Worm (Caenorhabditis elegans) whole organism, L4 larva: ENCODE results near the gene Y71H2AM.25.

Experiments
- D1046.2 ChIP-seq: fragments of 200-800 bp; sonication (Bioruptor generic); IDR thresholded peaks from 2 replicates; pipeline ENCODE4 v1.3.6; 2022; ENCODE audit warnings: missing genetic modification characterization, missing compliant biosample characterization
- F26F4.8 ChIP-seq: fragments of 200-800 bp; sonication (Bioruptor generic); conservative IDR thresholded peaks from 2 replicates; pipeline ENCODE4 v1.3.6; 2022; ENCODE audit warnings: missing genetic modification characterization, missing compliant biosample characterization
- Y105C5A.15 ChIP-seq: fragments of 200-800 bp; sonication (Bioruptor generic); IDR thresholded peaks from 2 replicates; pipeline ENCODE4 v1.3.6; 2022; ENCODE audit warnings: missing genetic modification characterization, missing compliant biosample characterization
- Y75B8A.6 ChIP-seq: fragments of 200-800 bp; sonication (Bioruptor generic); IDR thresholded peaks from 2 replicates; pipeline ENCODE4 v1.3.6; 2022; ENCODE audit warnings: missing genetic modification reagents, missing genetic modification characterization, missing compliant biosample characterization
- aha-1 ChIP-seq: fragments of 150-350 bp; peaks from one replicate; lab custom pipeline; 2014; ENCODE audit warnings: missing biosample characterization, missing genetic modification characterization
- aly-2 ChIP-seq: sonication (generic microtip); optimal IDR thresholded peaks from 2 replicates; lab custom pipeline; 2018; ENCODE audit warnings: missing biosample characterization, missing genetic modification characterization
- ama-1 ChIP-seq: fragments of 150-350 bp; optimal IDR thresholded peaks from 2 replicates; lab custom pipeline; 2014; ENCODE audit warnings: inconsistent platforms, mixed read lengths
- arid-1 ChIP-seq: fragments of 200-800 bp; sonication (Bioruptor generic); conservative IDR thresholded peaks from 2 replicates; pipeline ENCODE4 v1.3.6; 2022; ENCODE audit warnings: missing genetic modification reagents, missing genetic modification characterization, missing compliant biosample characterization
- cey-2 ChIP-seq: sonication (generic microtip); optimal IDR thresholded peaks from 3 replicates; lab custom pipeline; 2017; ENCODE audit warnings: missing genetic modification characterization, mild to moderate bottlenecking, missing compliant biosample characterization, antibody characterized with exemption, borderline replicate concordance; ENCODE audit not compliant: insufficient read depth
- dmd-6 ChIP-seq: fragments of 200-800 bp; sonication (Bioruptor generic); IDR thresholded peaks from 2 replicates; pipeline ENCODE4 v1.3.6; 2022; ENCODE audit warnings: missing genetic modification reagents, missing genetic modification characterization, missing compliant biosample characterization
- dmd-8 ChIP-seq: fragments of 200-800 bp; sonication (Bioruptor generic); IDR thresholded peaks from 2 replicates; pipeline ENCODE4 v1.3.6; 2022; ENCODE audit warnings: missing genetic modification characterization, missing compliant biosample characterization
- dmd-9 ChIP-seq: fragments of 200-800 bp; sonication (Bioruptor generic); IDR thresholded peaks from 2 replicates; pipeline ENCODE4 v1.3.6; 2022; ENCODE audit warnings: missing genetic modification reagents, missing genetic modification characterization, missing compliant biosample characterization
- dpl-1 ChIP-seq: fragments of 150-350 bp; optimal IDR thresholded peaks from 2 replicates; lab custom pipeline; 2014; ENCODE audit warnings: missing biosample characterization, missing genetic modification reagents, missing genetic modification characterization
- fkh-10 ChIP-seq: fragments of 150-350 bp; optimal IDR thresholded peaks from 2 replicates; lab custom pipeline; 2014; ENCODE audit warnings: missing biosample characterization, missing genetic modification reagents, missing genetic modification characterization
- hif-1 ChIP-seq, 2 experiments: sonication (generic microtip); optimal IDR thresholded peaks; 2 replicates each; lab custom pipeline; 2016 to 2017; ENCODE audit warnings: missing compliant biosample characterization in 2 of 2, missing genetic modification characterization in 2 of 2, missing genetic modification reagents in 2 of 2, missing genotype in 2 of 2, mild to moderate bottlenecking in 1 of 2
- hmg-1.1 ChIP-seq: fragments of 200-800 bp; sonication (Bioruptor generic); IDR thresholded peaks from 2 replicates; pipeline ENCODE4 v1.3.6; 2022; ENCODE audit warnings: missing genetic modification reagents, missing genetic modification characterization, missing compliant biosample characterization
- jun-1 ChIP-seq: fragments of 150-350 bp; optimal IDR thresholded peaks from 2 replicates; lab custom pipeline; 2014; ENCODE audit warnings: missing biosample characterization, missing genetic modification reagents, missing genetic modification characterization
- lim-7 ChIP-seq: fragments of 200-800 bp; sonication (Bioruptor generic); IDR thresholded peaks from 2 replicates; pipeline ENCODE4 v1.3.6; 2022; ENCODE audit warnings: missing genetic modification characterization, missing compliant biosample characterization
- lir-3 ChIP-seq: sonication (generic microtip); optimal IDR thresholded peaks from 2 replicates; lab custom pipeline; 2016; ENCODE audit warnings: mild to moderate bottlenecking, missing genetic modification characterization, missing compliant biosample characterization
- lsy-2 ChIP-seq, 2 experiments: fragments of 150-350 bp in 1 of 2; sonication (generic microtip) in 1 of 2; optimal IDR thresholded peaks; 2 replicates each; lab custom pipeline; 2014 to 2017; ENCODE audit warnings: missing biosample characterization in 2 of 2, missing genetic modification characterization in 2 of 2
- madf-5 ChIP-seq, 2 experiments: fragments of 200-800 bp; sonication (Bioruptor generic); IDR thresholded peaks; 2 replicates each; pipeline ENCODE4 v1.3.6; 2022; ENCODE audit warnings: missing compliant biosample characterization in 2 of 2, missing genetic modification characterization in 2 of 2
- mep-1 ChIP-seq: fragments of 150-350 bp; sonication (generic microtip); optimal IDR thresholded peaks from 3 replicates; lab custom pipeline; 2014; ENCODE audit warnings: missing biosample characterization, missing genetic modification characterization
- mes-2 ChIP-seq: sonication (generic microtip); optimal IDR thresholded peaks from 2 replicates; lab custom pipeline; 2016; ENCODE audit warnings: missing genotype, mild to moderate bottlenecking, missing genetic modification characterization, missing compliant biosample characterization; ENCODE audit not compliant: poor library complexity, severe bottlenecking
- mxl-2 ChIP-seq: fragments of 200-800 bp; sonication (Bioruptor generic); conservative IDR thresholded peaks from 2 replicates; pipeline ENCODE4 v1.3.6; 2022; ENCODE audit warnings: missing genetic modification reagents, missing genetic modification characterization, missing compliant biosample characterization
- nhr-10 ChIP-seq: fragments of 150-350 bp; optimal IDR thresholded peaks from 2 replicates; lab custom pipeline; 2014; ENCODE audit warnings: missing biosample characterization, missing genetic modification characterization
- nhr-11 ChIP-seq: fragments of 150-350 bp; optimal IDR thresholded peaks from 2 replicates; lab custom pipeline; 2014; ENCODE audit warnings: missing biosample characterization, missing genetic modification characterization
- nhr-111 ChIP-seq: fragments of 200-800 bp; sonication (Bioruptor generic); optimal IDR thresholded peaks from 2 replicates; lab custom pipeline; 2018; ENCODE audit warnings: mild to moderate bottlenecking, missing genetic modification characterization, missing compliant biosample characterization
- nhr-25 ChIP-seq: sonication (generic microtip); optimal IDR thresholded peaks from 2 replicates; lab custom pipeline; 2017; ENCODE audit warnings: missing genetic modification characterization, mild to moderate bottlenecking, missing compliant biosample characterization, antibody characterized with exemption, moderate library complexity, borderline replicate concordance; ENCODE audit not compliant: insufficient read depth
- pha-4 ChIP-seq, 2 experiments: fragments of 150-350 bp in 1 of 2; fragments of 200-800 bp in 1 of 2; sonication (Bioruptor generic) in 1 of 2; IDR thresholded peaks in 1 of 2; optimal IDR thresholded peaks in 1 of 2; 2 replicates each; pipeline versions ENCODE4 v1.3.6 to Lab custom; 2014 to 2022; ENCODE audit warnings: missing genetic modification characterization in 2 of 2, missing genetic modification reagents in 2 of 2, missing biosample characterization in 1 of 2, missing compliant biosample characterization in 1 of 2
- pqm-1 ChIP-seq: sonication (generic microtip); optimal IDR thresholded peaks from 2 replicates; lab custom pipeline; 2017; ENCODE audit warnings: missing biosample characterization, missing genetic modification characterization
- spr-1 ChIP-seq: sonication (generic microtip); optimal IDR thresholded peaks from 2 replicates; lab custom pipeline; 2016; ENCODE audit warnings: mild to moderate bottlenecking, missing genetic modification characterization, missing compliant biosample characterization
- tag-97 ChIP-seq: fragments of 200-800 bp; sonication (Bioruptor generic); IDR thresholded peaks from 2 replicates; pipeline ENCODE4 v1.3.6; 2022; ENCODE audit warnings: missing genetic modification characterization, missing compliant biosample characterization
- tra-1 ChIP-seq: fragments of 200-800 bp; sonication (Bioruptor generic); IDR thresholded peaks from 2 replicates; pipeline ENCODE4 v1.3.6; 2022; ENCODE audit warnings: missing genetic modification reagents, missing genetic modification characterization, missing compliant biosample characterization
- unc-130 ChIP-seq: sonication (generic microtip); optimal IDR thresholded peaks from 2 replicates; lab custom pipeline; 2016; ENCODE audit warnings: missing genetic modification reagents, missing genetic modification characterization, missing compliant biosample characterization
- vab-7 ChIP-seq: fragments of 200-800 bp; sonication (Bioruptor generic); IDR thresholded peaks from 2 replicates; pipeline ENCODE4 v1.3.6; 2022; ENCODE audit warnings: missing genetic modification reagents, missing genetic modification characterization, missing compliant biosample characterization
- zag-1 ChIP-seq: fragments of 150-350 bp; optimal IDR thresholded peaks from 2 replicates; lab custom pipeline; 2014; ENCODE audit warnings: missing biosample characterization, missing genetic modification characterization
- zfp-2 ChIP-seq: sonication (generic microtip); optimal IDR thresholded peaks from 2 replicates; lab custom pipeline; 2016; ENCODE audit warnings: mild to moderate bottlenecking, missing genetic modification characterization, missing compliant biosample characterization
- ztf-11 ChIP-seq: fragments of 150-350 bp; optimal IDR thresholded peaks from 2 replicates; lab custom pipeline; 2014; ENCODE audit warnings: missing biosample characterization, missing genetic modification characterization

The Y71H2AM.25 gene

ce11 chrIII:2768635-2769034, 33.6 kb upstream of the Y71H2AM.25 start, which contains the start of gene swsn-3 (continued):
- peak; percentile 45; the same call in 1 of the 2 replicates for TF ChIP-seq Y75B8A.6
- 0 out of 2 replicates have a peak, but pooled peaks have one; percentile 19 for TF ChIP-seq mxl-2 (GFP tag; lab: Robert Waterston, UW)
- TF ChIP-seq aly-2 (tag; lab: Kevin White, UChicago), result no peak
- TF ChIP-seq tag-97 (GFP tag; lab: Robert Waterston, UW), result no peak
- peak; percentile 7 for TF ChIP-seq nhr-11 (tag; lab: Kevin White, UChicago)
- peak; percentile 89 for TF ChIP-seq arid-1
- peak; percentile 18 for TF ChIP-seq fkh-10 (GFP tag; lab: Kevin White, UChicago)
- peak; percentile 42 for TF ChIP-seq zfp-2 (tag; lab: Kevin White, UChicago)
- TF ChIP-seq cey-2 (tag; lab: Kevin White, UChicago), result no peak
- TF ChIP-seq Y105C5A.15 (GFP tag; lab: Robert Waterston, UW), result peak; percentile 70; the same call in 1 of the 2 replicates
- no peak for TF ChIP-seq lir-3 (tag; lab: Kevin White, UChicago)
- TF ChIP-seq dmd-9, result no peak
- TF ChIP-seq madf-5 (GFP tag; IDR thresholded peaks at IDR 0.05; lab: Robert Waterston, UW), result no peak
- no peak for TF ChIP-seq nhr-111 (GFP tag; lab: Kevin White, UChicago)
- peak; percentile 48 for TF ChIP-seq nhr-25 (tag; lab: Kevin White, UChicago)
- no peak for TF ChIP-seq jun-1 (tag; lab: Kevin White, UChicago)
- TF ChIP-seq ztf-11 (tag; lab: Kevin White, UChicago), result no peak
- no peak for TF ChIP-seq tra-1 (GFP tag; lab: Robert Waterston, UW)
- TF ChIP-seq lsy-2 (tag; optimal IDR thresholded peaks at IDR 0.05; lab: Kevin White, UChicago), result peak; percentile 20 to 94
- peak; percentile 83 for TF ChIP-seq pha-4 (GFP tag; IDR thresholded peaks at IDR 0.05; lab: Robert Waterston, UW)
- no peak for TF ChIP-seq pha-4 (tag; optimal IDR thresholded peaks at IDR 0.05; lab: Kevin White, UChicago)
- TF ChIP-seq spr-1 (tag; lab: Kevin White, UChicago), result peak; percentile 68
- TF ChIP-seq dmd-8 (GFP tag; lab: Robert Waterston, UW), result no peak
- TF ChIP-seq ama-1, result no peak
- TF ChIP-seq vab-7 (GFP tag; lab: Robert Waterston, UW), result peak; percentile 74
- peak; percentile 77 for TF ChIP-seq hmg-1.1 (GFP tag; lab: Robert Waterston, UW)
- TF ChIP-seq unc-130 (GFP tag; lab: Kevin White, UChicago), result peak; percentile 78
- TF ChIP-seq mes-2 (tag; lab: Kevin White, UChicago), result peak; percentile 96
- peak in 1 of 2 experiments; percentile 68 for TF ChIP-seq hif-1 (tag; optimal IDR thresholded peaks at IDR 0.05; lab: Kevin White, UChicago)
- TF ChIP-seq nhr-10 (tag; lab: Kevin White, UChicago), result peak; percentile 46
- TF ChIP-seq dmd-6 (GFP tag; lab: Robert Waterston, UW), result peak; percentile 49; the same call in 1 of the 2 replicates

ce11 chrIII:2769078-2769477, 33.2 kb upstream of the Y71H2AM.25 start:
- no peak for TF ChIP-seq lir-3 (tag; lab: Kevin White, UChicago)
- no peak for TF ChIP-seq F26F4.8
- TF ChIP-seq dpl-1 (GFP tag; lab: Kevin White, UChicago), result peak; percentile 10
- TF ChIP-seq D1046.2 (GFP tag; lab: Robert Waterston, UW), result no peak
- no peak for TF ChIP-seq zag-1
- no peak for TF ChIP-seq arid-1
- TF ChIP-seq lim-7, result no peak
- no peak for TF ChIP-seq mep-1 (tag; lab: Kevin White, UChicago)
- TF ChIP-seq hif-1 (tag; optimal IDR thresholded peaks at IDR 0.05; lab: Kevin White, UChicago), result no peak
- TF ChIP-seq aha-1 (tag; lab: Kevin White, UChicago), result peak; percentile 78
- no peak for TF ChIP-seq pqm-1 (tag; lab: Kevin White, UChicago)
